Worm (Caenorhabditis elegans): Measurements from ENCODE around the gene srg-67.

DNA sequence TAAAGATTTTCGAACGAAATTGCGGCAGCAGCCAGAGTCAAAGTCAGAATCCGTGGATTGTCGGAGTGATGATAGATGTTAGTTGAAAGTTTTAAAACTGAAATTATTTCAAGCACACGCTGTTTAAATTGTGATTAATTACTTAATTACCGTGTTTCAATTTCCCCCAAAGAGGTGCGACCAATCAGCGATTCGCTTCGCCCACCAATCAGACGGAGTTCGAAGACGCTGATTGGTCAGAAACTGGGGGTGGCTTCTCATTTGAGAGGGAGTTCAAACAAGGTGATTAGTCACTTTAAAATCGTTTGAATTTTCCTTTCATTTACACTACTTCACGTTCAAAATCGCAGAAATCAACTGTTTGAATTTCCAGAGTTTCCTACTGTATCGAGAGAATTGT, 36.7 kb upstream of the srg-67 start:
- no peak for TF ChIP-seq zag-1 (tag; optimal IDR thresholded peaks at IDR 0.05)
- no peak for TF ChIP-seq tbx-2 (tag; optimal IDR thresholded peaks at IDR 0.05)
- no peak for TF ChIP-seq elt-3 (tag; optimal IDR thresholded peaks at IDR 0.05)
- TF ChIP-seq pqm-1 (tag; optimal IDR thresholded peaks at IDR 0.05): no peak
- TF ChIP-seq nhr-77 (tag; optimal IDR thresholded peaks at IDR 0.05): no peak
- TF ChIP-seq lin-39 (tag; optimal IDR thresholded peaks at IDR 0.05): no peak
- TF ChIP-seq pag-3 (tag; optimal IDR thresholded peaks at IDR 0.05; ENCODE audit: borderline replicate concordance, insufficient read depth): no peak
- no peak for TF ChIP-seq ceh-63 (GFP tag; optimal IDR thresholded peaks at IDR 0.05)
- no peak for TF ChIP-seq tlp-1 (tag; optimal IDR thresholded peaks at IDR 0.05)
- no peak for TF ChIP-seq unc-62 (GFP tag; optimal IDR thresholded peaks at IDR 0.05)

Measured in whole organism, L1 larva.